Fruit fly (Drosophila melanogaster) whole organism, prepupa: ENCODE results near the gene ncd.

Source experiments
- Blimp-1 ChIP-seq: fragments of 200-800 bp; sonication (Bioruptor generic); optimal IDR thresholded peaks from 3 replicates; lab custom pipeline; 2017; ENCODE audit warnings: missing biosample characterization, missing genetic modification characterization, mild to moderate bottlenecking, moderate library complexity, missing genetic modification reagents
- CG10631 ChIP-seq: fragments of 200-800 bp; sonication (Bioruptor generic); optimal IDR thresholded peaks from 2 replicates; lab custom pipeline; 2016; ENCODE audit warnings: missing biosample characterization, missing genetic modification characterization
- CG10669 ChIP-seq: fragments of 200-800 bp; sonication (Bioruptor generic); optimal IDR thresholded peaks from 3 replicates; lab custom pipeline; 2018; ENCODE audit warnings: missing biosample characterization, mild to moderate bottlenecking, missing genetic modification characterization, moderate library complexity
- CG11294 ChIP-seq: fragments of 200-800 bp; sonication (Bioruptor generic); IDR thresholded peaks from 2 replicates; pipeline ENCODE4 v1.3.6; 2022; ENCODE audit warnings: missing biosample characterization, missing genetic modification characterization
- CG15336 ChIP-seq: fragments of 200-800 bp; sonication (Bioruptor generic); IDR thresholded peaks from 2 replicates; pipeline ENCODE4 v1.3.6; 2022; ENCODE audit warnings: missing biosample characterization, missing genetic modification characterization
- CG16779 ChIP-seq: fragments of 200-800 bp; sonication (Bioruptor generic); optimal IDR thresholded peaks from 3 replicates; lab custom pipeline; 2017; ENCODE audit warnings: missing biosample characterization, mild to moderate bottlenecking, missing genetic modification characterization
- CG31627 ChIP-seq: fragments of 200-800 bp; sonication (Bioruptor generic); optimal IDR thresholded peaks from 3 replicates; lab custom pipeline; 2016; ENCODE audit warnings: missing biosample characterization, missing genetic modification characterization
- CG32006 ChIP-seq: fragments of 200-800 bp; sonication (Bioruptor generic); optimal IDR thresholded peaks from 3 replicates; lab custom pipeline; 2017; ENCODE audit warnings: missing biosample characterization, mild to moderate bottlenecking, missing genetic modification characterization
- CG34406 ChIP-seq: fragments of 200-800 bp; sonication (Bioruptor generic); optimal IDR thresholded peaks from 3 replicates; lab custom pipeline; 2016; ENCODE audit warnings: missing biosample characterization, missing genetic modification characterization
- CG3919 ChIP-seq: fragments of 200-800 bp; sonication (Bioruptor generic); optimal IDR thresholded peaks from 3 replicates; lab custom pipeline; 2016; ENCODE audit warnings: missing biosample characterization, missing genetic modification characterization
- CG4318 ChIP-seq: fragments of 200-800 bp; sonication (Bioruptor generic); optimal IDR thresholded peaks from 3 replicates; lab custom pipeline; 2017; ENCODE audit warnings: missing biosample characterization, mild to moderate bottlenecking, missing genetic modification characterization
- CG6163 ChIP-seq: fragments of 200-800 bp; sonication (Bioruptor generic); IDR thresholded peaks from 3 replicates; pipeline ENCODE4 v1.3.6; 2022; ENCODE audit warnings: missing biosample characterization, missing genetic modification characterization
- CG6276 ChIP-seq: fragments of 200-800 bp; sonication (Bioruptor generic); optimal IDR thresholded peaks from 2 replicates; lab custom pipeline; 2017; ENCODE audit warnings: missing biosample characterization, mild to moderate bottlenecking, missing genetic modification characterization
- CG6808 ChIP-seq: fragments of 200-800 bp; sonication (Bioruptor generic); optimal IDR thresholded peaks from 3 replicates; lab custom pipeline; 2017; ENCODE audit warnings: missing biosample characterization, missing genetic modification characterization, mild to moderate bottlenecking, moderate library complexity, missing genetic modification reagents
- CG7368 ChIP-seq: fragments of 200-800 bp; sonication (Bioruptor generic); optimal IDR thresholded peaks from 3 replicates; lab custom pipeline; 2016; ENCODE audit warnings: missing biosample characterization, missing genetic modification characterization
- CG8119 ChIP-seq: fragments of 200-800 bp; sonication (Bioruptor generic); IDR thresholded peaks from 3 replicates; pipeline ENCODE4 v1.3.6; 2022; ENCODE audit warnings: missing biosample characterization, missing genetic modification characterization
- CG8319 ChIP-seq: fragments of 200-800 bp; sonication (Bioruptor generic); optimal IDR thresholded peaks from 3 replicates; lab custom pipeline; 2016; ENCODE audit warnings: missing biosample characterization, missing genetic modification characterization
- CG9139 ChIP-seq: fragments of 200-800 bp; sonication (Bioruptor generic); optimal IDR thresholded peaks from 3 replicates; lab custom pipeline; 2017; ENCODE audit warnings: missing biosample characterization, mild to moderate bottlenecking, missing genetic modification characterization
- Eip78C ChIP-seq: fragments of 200-800 bp; sonication (Bioruptor generic); peaks from one replicate; lab custom pipeline; 2016; ENCODE audit warnings: missing biosample characterization, missing genetic modification characterization
- Ets21C ChIP-seq: fragments of 200-800 bp; sonication (Bioruptor generic); optimal IDR thresholded peaks from 3 replicates; lab custom pipeline; 2016; ENCODE audit warnings: missing biosample characterization, missing genetic modification characterization
- Ets96B ChIP-seq: fragments of 200-800 bp; optimal IDR thresholded peaks from 2 replicates; lab custom pipeline; 2019; ENCODE audit warnings: missing biosample characterization, mild to moderate bottlenecking, missing genetic modification characterization, moderate library complexity
- Hr4 ChIP-seq: fragments of 200-800 bp; sonication (Bioruptor generic); optimal IDR thresholded peaks from 3 replicates; lab custom pipeline; 2016; ENCODE audit warnings: missing biosample characterization, missing genetic modification characterization
- Met ChIP-seq: fragments of 200-800 bp; sonication (Bioruptor generic); optimal IDR thresholded peaks from 3 replicates; lab custom pipeline; 2016; ENCODE audit warnings: missing biosample characterization, missing genetic modification characterization
- OdsH ChIP-seq: fragments of 200-800 bp; sonication (Bioruptor generic); optimal IDR thresholded peaks from 3 replicates; lab custom pipeline; 2016; ENCODE audit warnings: missing biosample characterization, missing genetic modification characterization
- Smox ChIP-seq: fragments of 200-800 bp; sonication (Bioruptor generic); optimal IDR thresholded peaks from 3 replicates; lab custom pipeline; 2016; ENCODE audit warnings: missing biosample characterization, missing genetic modification characterization
- Sox102F ChIP-seq: fragments of 200-800 bp; sonication (Bioruptor generic); optimal IDR thresholded peaks from 2 replicates; lab custom pipeline; 2016; ENCODE audit warnings: missing biosample characterization, mild to moderate bottlenecking, missing genetic modification characterization
- Sox14 ChIP-seq: fragments of 200-800 bp; sonication (Bioruptor generic); optimal IDR thresholded peaks from 3 replicates; lab custom pipeline; 2016; ENCODE audit warnings: missing biosample characterization, missing genetic modification characterization
- achi ChIP-seq: fragments of 200-800 bp; sonication (Bioruptor generic); optimal IDR thresholded peaks from 3 replicates; lab custom pipeline; 2016; ENCODE audit warnings: missing biosample characterization, missing genetic modification characterization
- acj6 ChIP-seq: fragments of 200-800 bp; sonication (Bioruptor generic); optimal IDR thresholded peaks from 3 replicates; lab custom pipeline; 2016; ENCODE audit warnings: missing biosample characterization, missing genetic modification characterization
- cyc ChIP-seq: fragments of 200-800 bp; sonication (Bioruptor generic); optimal IDR thresholded peaks from 3 replicates; lab custom pipeline; 2016; ENCODE audit warnings: missing biosample characterization, missing genetic modification characterization
- dac ChIP-seq: fragments of 200-800 bp; sonication (Bioruptor generic); optimal IDR thresholded peaks from 2 replicates; lab custom pipeline; 2017; ENCODE audit warnings: missing biosample characterization, mild to moderate bottlenecking, missing genetic modification characterization
- dsx ChIP-seq: fragments of 200-800 bp; optimal IDR thresholded peaks from 3 replicates; lab custom pipeline; 2019; ENCODE audit warnings: missing biosample characterization, mild to moderate bottlenecking, missing genetic modification characterization, moderate library complexity; ENCODE audit not compliant: poor library complexity, severe bottlenecking
- eg ChIP-seq: fragments of 200-800 bp; sonication (Bioruptor generic); IDR thresholded peaks from 3 replicates; pipeline ENCODE4 v1.3.6; 2022; ENCODE audit warnings: missing biosample characterization, missing genetic modification characterization
- esn ChIP-seq: fragments of 200-800 bp; sonication (Bioruptor generic); optimal IDR thresholded peaks from 2 replicates; lab custom pipeline; 2016; ENCODE audit warnings: missing biosample characterization, mild to moderate bottlenecking, missing genetic modification characterization, moderate library complexity
- fd59A ChIP-seq: fragments of 200-800 bp; sonication (Bioruptor generic); optimal IDR thresholded peaks from 2 replicates; lab custom pipeline; 2017; ENCODE audit warnings: missing biosample characterization, mild to moderate bottlenecking, missing genetic modification characterization, missing genetic modification reagents
- fd85E ChIP-seq: fragments of 200-800 bp; sonication (Bioruptor generic); optimal IDR thresholded peaks from 3 replicates; lab custom pipeline; 2016; ENCODE audit warnings: missing biosample characterization, missing genetic modification characterization
- fkh ChIP-seq: fragments of 200-800 bp; sonication (Bioruptor generic); optimal IDR thresholded peaks from 3 replicates; lab custom pipeline; 2017; ENCODE audit warnings: missing biosample characterization, mild to moderate bottlenecking, missing genetic modification characterization, moderate library complexity
- pdm3 ChIP-seq: fragments of 200-800 bp; sonication (Bioruptor generic); optimal IDR thresholded peaks from 3 replicates; lab custom pipeline; 2016; ENCODE audit warnings: missing biosample characterization, missing genetic modification characterization
- salr ChIP-seq, 2 experiments: fragments of 200-800 bp; sonication (Bioruptor generic); optimal IDR thresholded peaks; 3 replicates each; lab custom pipeline; 2016 to 2018; ENCODE audit warnings: missing biosample characterization in 2 of 2, missing genetic modification characterization in 2 of 2, mild to moderate bottlenecking in 1 of 2
- spab ChIP-seq: fragments of 200-800 bp; sonication (Bioruptor generic); optimal IDR thresholded peaks from 2 replicates; lab custom pipeline; 2017; ENCODE audit warnings: missing biosample characterization, mild to moderate bottlenecking, missing genetic modification characterization, missing genetic modification reagents
- ss ChIP-seq, 2 experiments: fragments of 200-800 bp; sonication (Bioruptor generic); optimal IDR thresholded peaks; 2 replicates in 1 of 2; 3 replicates in 1 of 2; lab custom pipeline; 2017 to 2018; ENCODE audit warnings: mild to moderate bottlenecking in 2 of 2, missing biosample characterization in 2 of 2, missing genetic modification characterization in 2 of 2, moderate library complexity in 1 of 2
- svp ChIP-seq: fragments of 200-800 bp; sonication (Bioruptor generic); peaks from one replicate; lab custom pipeline; 2016; ENCODE audit warnings: missing biosample characterization, missing genetic modification characterization
- topi ChIP-seq: fragments of 200-800 bp; sonication (Bioruptor generic); optimal IDR thresholded peaks from 3 replicates; lab custom pipeline; 2016; ENCODE audit warnings: missing biosample characterization, missing genetic modification characterization
- vri ChIP-seq: fragments of 200-800 bp; sonication (Bioruptor generic); optimal IDR thresholded peaks from 3 replicates; lab custom pipeline; 2016; ENCODE audit warnings: missing biosample characterization, mild to moderate bottlenecking, missing genetic modification characterization

The ncd gene

dm6 chr3R:29838751-29839150 is 31.8 kb upstream of the ncd start:
- 0 out of 3 replicates have a peak, but pooled peaks have one; percentile 13 for TF ChIP-seq CG6163 (GFP tag; lab: Robert Waterston, UW)
- TF ChIP-seq Ets96B (tag; lab: Kevin White, UChicago), result peak; percentile 5
- no peak for TF ChIP-seq CG9139 (GFP tag; lab: Kevin White, UChicago)
- TF ChIP-seq CG4318 (GFP tag; lab: Kevin White, UChicago), result no peak
- TF ChIP-seq CG6808 (GFP tag; lab: Kevin White, UChicago), result peak; percentile 5
- no peak for TF ChIP-seq svp
- TF ChIP-seq Ets21C, result no peak
- TF ChIP-seq dac, result no peak
- TF ChIP-seq CG6276 (GFP tag; lab: Kevin White, UChicago), result peak; percentile 22
- no peak for TF ChIP-seq CG16779 (tag; lab: Kevin White, UChicago)
- TF ChIP-seq CG3919 (GFP tag; lab: Kevin White, UChicago), result peak; percentile 13
- no peak for TF ChIP-seq CG10669 (GFP tag; lab: Kevin White, UChicago)
- TF ChIP-seq vri (GFP tag; lab: Kevin White, UChicago), result no peak
- no peak for TF ChIP-seq fd85E
- TF ChIP-seq CG34406 (GFP tag; lab: Kevin White, UChicago), result no peak
- peak; percentile 1 for TF ChIP-seq pdm3
- peak in 1 of 2 experiments; percentile 48 for TF ChIP-seq ss (GFP tag; optimal IDR thresholded peaks at IDR 0.05; lab: Kevin White, UChicago)
- no peak for TF ChIP-seq eg (GFP tag; lab: Robert Waterston, UW)
- TF ChIP-seq Met (GFP tag; lab: Kevin White, UChicago), result no peak
- TF ChIP-seq cyc (GFP tag; lab: Kevin White, UChicago), result no peak
- TF ChIP-seq CG15336 (GFP tag; lab: Robert Waterston, UW), result peak; percentile 29; the same call in 1 of the 2 replicates
- peak; percentile 21; the same call in 1 of the 3 replicates for TF ChIP-seq CG8119
- peak; percentile 79 for TF ChIP-seq Eip78C (GFP tag; lab: Kevin White, UChicago)
- TF ChIP-seq CG31627 (GFP tag; lab: Kevin White, UChicago), result no peak
- TF ChIP-seq Sox14 (GFP tag; lab: Kevin White, UChicago), result no peak
- peak; percentile 15 for TF ChIP-seq spab (GFP tag; lab: Kevin White, UChicago)
- no peak for TF ChIP-seq Smox
- no peak for TF ChIP-seq CG11294
- TF ChIP-seq achi, result peak; percentile 7
- peak; percentile 46 for TF ChIP-seq dsx (GFP tag; lab: Kevin White, UChicago)
- no peak for TF ChIP-seq topi
- peak in 1 of 2 experiments; percentile 28 for TF ChIP-seq salr (GFP tag; optimal IDR thresholded peaks at IDR 0.05; lab: Kevin White, UChicago)
- no peak for TF ChIP-seq fkh (GFP tag; lab: Kevin White, UChicago)
- no peak for TF ChIP-seq Sox102F (GFP tag; lab: Kevin White, UChicago)
- TF ChIP-seq CG7368, result no peak
- TF ChIP-seq OdsH, result peak; percentile 31
- no peak for TF ChIP-seq Blimp-1
- peak; percentile 10 for TF ChIP-seq acj6 (GFP tag; lab: Kevin White, UChicago)
- peak; percentile 7 for TF ChIP-seq fd59A (GFP tag; lab: Kevin White, UChicago)
- TF ChIP-seq CG8319 (GFP tag; lab: Kevin White, UChicago), result no peak
- peak; percentile 47 for TF ChIP-seq CG32006 (GFP tag; lab: Kevin White, UChicago)
- no peak for TF ChIP-seq Hr4 (GFP tag; lab: Kevin White, UChicago)
- no peak for TF ChIP-seq esn (GFP tag; lab: Kevin White, UChicago)
- TF ChIP-seq CG10631 (GFP tag; lab: Kevin White, UChicago), result peak; percentile 40
